Fruit fly (Drosophila melanogaster) whole organism, embryonic: ENCODE data around the gene CG33111.

Experiments used
- Bteb2 ChIP-seq: fragments of 200-800 bp; sonication (Bioruptor generic); optimal IDR thresholded peaks from 2 replicates; lab custom pipeline; 2016; ENCODE audit warnings: missing biosample characterization, missing genetic modification characterization
- CG10274 ChIP-seq: fragments of 200-800 bp; sonication (Bioruptor generic); optimal IDR thresholded peaks from 3 replicates; lab custom pipeline; 2017; ENCODE audit warnings: missing biosample characterization, mild to moderate bottlenecking, missing genetic modification characterization
- CG10543 ChIP-seq: fragments of 200-800 bp; sonication (Bioruptor generic); optimal IDR thresholded peaks from 3 replicates; lab custom pipeline; 2017; ENCODE audit warnings: missing biosample characterization, mild to moderate bottlenecking, missing genetic modification characterization, moderate library complexity
- CG10565 ChIP-seq: fragments of 200-800 bp; sonication (Bioruptor generic); optimal IDR thresholded peaks from 3 replicates; lab custom pipeline; 2016; ENCODE audit warnings: missing biosample characterization, mild to moderate bottlenecking, missing genetic modification characterization
- CG11093 ChIP-seq: fragments of 200-800 bp; sonication (Bioruptor generic); IDR thresholded peaks from 3 replicates; pipeline ENCODE4 v1.3.6; 2022; ENCODE audit warnings: missing biosample characterization, missing genetic modification characterization
- CG12769 ChIP-seq: fragments of 200-800 bp; sonication (Bioruptor generic); optimal IDR thresholded peaks from 2 replicates; lab custom pipeline; 2019; ENCODE audit warnings: missing biosample characterization, mild to moderate bottlenecking, missing genetic modification characterization, moderate library complexity
- CG1603 ChIP-seq: fragments of 200-800 bp; sonication (Bioruptor generic); optimal IDR thresholded peaks from 2 replicates; lab custom pipeline; 2019; ENCODE audit warnings: missing biosample characterization, mild to moderate bottlenecking, missing genetic modification characterization, moderate library complexity
- CG16863 ChIP-seq: fragments of 200-800 bp; sonication (Bioruptor generic); optimal IDR thresholded peaks from 3 replicates; lab custom pipeline; 2016; ENCODE audit warnings: missing biosample characterization, missing genetic modification characterization
- CG17568 ChIP-seq: fragments of 200-800 bp; sonication (Bioruptor generic); optimal IDR thresholded peaks from 2 replicates; lab custom pipeline; 2018; ENCODE audit warnings: missing biosample characterization, mild to moderate bottlenecking, missing genetic modification characterization, moderate library complexity
- CG2875 ChIP-seq: fragments of 200-800 bp; sonication (Bioruptor generic); optimal IDR thresholded peaks from 2 replicates; lab custom pipeline; 2017; ENCODE audit warnings: missing biosample characterization, mild to moderate bottlenecking, missing genetic modification characterization, missing genetic modification reagents
- CG3407 ChIP-seq: fragments of 200-800 bp; sonication (Bioruptor generic); optimal IDR thresholded peaks from 2 replicates; lab custom pipeline; 2018; ENCODE audit warnings: missing biosample characterization, mild to moderate bottlenecking, missing genetic modification characterization
- CG34224 ChIP-seq: fragments of 200-800 bp; sonication (Bioruptor generic); IDR thresholded peaks from 3 replicates; pipeline ENCODE4 v1.3.6; 2022; ENCODE audit warnings: missing biosample characterization, missing genetic modification characterization; ENCODE audit not compliant: partially characterized antibody
- CG3995 ChIP-seq: fragments of 200-800 bp; sonication (Bioruptor generic); optimal IDR thresholded peaks from 3 replicates; lab custom pipeline; 2016; ENCODE audit warnings: missing biosample characterization, missing genetic modification characterization
- CG6254 ChIP-seq: fragments of 200-800 bp; sonication (Bioruptor generic); optimal IDR thresholded peaks from 3 replicates; lab custom pipeline; 2017; ENCODE audit warnings: mild to moderate bottlenecking, missing biosample characterization, missing genetic modification reagents, missing genetic modification characterization
- CG6791 ChIP-seq: fragments of 200-800 bp; sonication (Bioruptor generic); IDR thresholded peaks from 3 replicates; pipeline ENCODE4 v1.3.6; 2022; ENCODE audit warnings: missing biosample characterization, missing genetic modification characterization; ENCODE audit not compliant: partially characterized antibody
- CG9437 ChIP-seq: fragments of 200-800 bp; sonication (Bioruptor generic); optimal IDR thresholded peaks from 2 replicates; lab custom pipeline; 2018; ENCODE audit warnings: missing biosample characterization, mild to moderate bottlenecking, missing genetic modification characterization
- CG9932 ChIP-seq: fragments of 200-800 bp; sonication (Bioruptor generic); IDR thresholded peaks from 2 replicates; pipeline ENCODE4 v1.3.6; 2022; ENCODE audit warnings: missing biosample characterization, missing genetic modification characterization
- Dfd ChIP-seq, 2 experiments: fragments of >200 bp; optimal IDR thresholded peaks; 2 replicates each; lab custom pipeline; 2017; ENCODE audit warnings: missing biosample characterization in 2 of 2, missing genetic modification characterization in 2 of 2
- Dip2 ChIP-seq: fragments of 200-800 bp; sonication (Bioruptor generic); IDR thresholded peaks from 2 replicates; pipeline ENCODE4 v1.3.6; 2022; ENCODE audit warnings: missing biosample characterization, missing genetic modification characterization
- E2f1 ChIP-seq: fragments of 200-800 bp; sonication (Bioruptor generic); IDR thresholded peaks from 2 replicates; pipeline ENCODE4 v1.3.6; 2022; ENCODE audit warnings: missing biosample characterization, missing genetic modification characterization
- Eip74EF ChIP-seq, 2 experiments: fragments of 200-800 bp in 1 of 2; fragments of >200 bp in 1 of 2; sonication (Bioruptor generic) in 1 of 2; optimal IDR thresholded peaks; 2 replicates each; lab custom pipeline; 2017 to 2019; ENCODE audit warnings: missing biosample characterization in 2 of 2, missing genetic modification characterization in 2 of 2, mild to moderate bottlenecking in 1 of 2, moderate library complexity in 1 of 2
- HmgZ ChIP-seq: fragments of 200-800 bp; sonication (Bioruptor generic); optimal IDR thresholded peaks from 2 replicates; lab custom pipeline; 2018; ENCODE audit warnings: missing biosample characterization, mild to moderate bottlenecking, missing genetic modification characterization
- Hr3 ChIP-seq: fragments of 200-800 bp; sonication (Bioruptor generic); optimal IDR thresholded peaks from 3 replicates; lab custom pipeline; 2016; ENCODE audit warnings: missing biosample characterization, missing genetic modification characterization
- NC2β ChIP-seq: fragments of 200-800 bp; sonication (Bioruptor generic); optimal IDR thresholded peaks from 2 replicates; lab custom pipeline; 2016; ENCODE audit warnings: missing biosample characterization, missing genetic modification characterization
- Nf-YA ChIP-seq: fragments of 200-800 bp; sonication (Bioruptor generic); IDR thresholded peaks from 2 replicates; pipeline ENCODE4 v1.3.6; 2022; ENCODE audit warnings: missing biosample characterization, missing genetic modification characterization
- Nf-YB ChIP-seq: fragments of 200-800 bp; sonication (Bioruptor generic); optimal IDR thresholded peaks from 3 replicates; lab custom pipeline; 2019; ENCODE audit warnings: missing biosample characterization, mild to moderate bottlenecking, missing genetic modification characterization, moderate library complexity
- Ravus ChIP-seq: fragments of 200-800 bp; sonication (Bioruptor generic); IDR thresholded peaks from 2 replicates; pipeline ENCODE4 v1.3.6; 2022; ENCODE audit warnings: missing biosample characterization, missing genetic modification characterization
- Sin3A ChIP-seq: fragments of >200 bp; optimal IDR thresholded peaks from 2 replicates; lab custom pipeline; 2018
- Sox100B ChIP-seq: fragments of 200-800 bp; sonication (Bioruptor generic); optimal IDR thresholded peaks from 3 replicates; lab custom pipeline; 2018; ENCODE audit warnings: missing biosample characterization, mild to moderate bottlenecking, missing genetic modification characterization
- ato ChIP-seq: fragments of 200-800 bp; sonication (Bioruptor generic); IDR thresholded peaks from 2 replicates; pipeline ENCODE4 v1.3.6; 2022; ENCODE audit warnings: missing biosample characterization, missing genetic modification characterization; ENCODE audit not compliant: partially characterized antibody
- bbx ChIP-seq: fragments of 200-800 bp; sonication (Bioruptor generic); IDR thresholded peaks from 2 replicates; pipeline ENCODE4 v1.3.6; 2022; ENCODE audit warnings: missing biosample characterization, missing genetic modification characterization; ENCODE audit not compliant: partially characterized antibody
- corto ChIP-seq: fragments of 200-800 bp; sonication (Bioruptor generic); optimal IDR thresholded peaks from 2 replicates; lab custom pipeline; 2016; ENCODE audit warnings: missing biosample characterization, mild to moderate bottlenecking, missing genetic modification characterization, moderate library complexity
- ems ChIP-seq: fragments of 200-800 bp; sonication (Bioruptor generic); optimal IDR thresholded peaks from 3 replicates; lab custom pipeline; 2016; ENCODE audit warnings: missing biosample characterization, missing genetic modification characterization
- fd96Cb ChIP-seq: fragments of 200-800 bp; sonication (Bioruptor generic); optimal IDR thresholded peaks from 2 replicates; lab custom pipeline; 2018; ENCODE audit warnings: missing biosample characterization, mild to moderate bottlenecking, missing genetic modification characterization, moderate library complexity
- gfzf ChIP-seq: fragments of 200-800 bp; sonication (Bioruptor generic); optimal IDR thresholded peaks from 2 replicates; lab custom pipeline; 2016; ENCODE audit warnings: missing biosample characterization, mild to moderate bottlenecking, missing genetic modification characterization, moderate library complexity
- gsb-n ChIP-seq: fragments of 200-800 bp; sonication (Bioruptor generic); optimal IDR thresholded peaks from 3 replicates; lab custom pipeline; 2018; ENCODE audit warnings: missing biosample characterization, mild to moderate bottlenecking, missing genetic modification characterization
- h ChIP-seq: fragments of >200 bp; optimal IDR thresholded peaks from 2 replicates; lab custom pipeline; 2017
- hkb ChIP-seq, 2 experiments: fragments of 200-800 bp in 1 of 2; fragments of >200 bp in 1 of 2; sonication (Bioruptor generic) in 1 of 2; IDR thresholded peaks in 1 of 2; optimal IDR thresholded peaks in 1 of 2; 2 replicates each; pipeline versions ENCODE4 v1.3.6 to Lab custom; 2017 to 2022; ENCODE audit warnings: missing biosample characterization in 1 of 2, missing genetic modification characterization in 1 of 2
- kay ChIP-seq: fragments of 200-800 bp; sonication (Bioruptor generic); optimal IDR thresholded peaks from 2 replicates; lab custom pipeline; 2016; ENCODE audit warnings: missing biosample characterization, missing genetic modification characterization
- nerfin-1 ChIP-seq: fragments of 200-800 bp; sonication (Bioruptor generic); optimal IDR thresholded peaks from 3 replicates; lab custom pipeline; 2019; ENCODE audit warnings: missing biosample characterization, mild to moderate bottlenecking, missing genetic modification characterization, moderate library complexity
- pfk ChIP-seq: fragments of 200-800 bp; sonication (Bioruptor generic); optimal IDR thresholded peaks from 2 replicates; lab custom pipeline; 2018; ENCODE audit warnings: missing biosample characterization, mild to moderate bottlenecking, missing genetic modification characterization, moderate library complexity
- repo ChIP-seq: fragments of 200-800 bp; sonication (Bioruptor generic); optimal IDR thresholded peaks from 2 replicates; lab custom pipeline; 2016; ENCODE audit warnings: missing biosample characterization, missing genetic modification characterization
- sna ChIP-seq: fragments of 200-800 bp; sonication (Bioruptor generic); IDR thresholded peaks from 2 replicates; pipeline ENCODE4 v1.3.6; 2022; ENCODE audit warnings: missing biosample characterization, missing genetic modification characterization; ENCODE audit not compliant: partially characterized antibody
- tap ChIP-seq: fragments of 200-800 bp; optimal IDR thresholded peaks from 3 replicates; lab custom pipeline; 2019; ENCODE audit warnings: missing biosample characterization, mild to moderate bottlenecking, missing genetic modification characterization, moderate library complexity
- tna ChIP-seq: fragments of 200-800 bp; sonication (Bioruptor generic); IDR thresholded peaks from 2 replicates; pipeline ENCODE4 v1.3.6; 2022; ENCODE audit warnings: missing biosample characterization, missing genetic modification characterization; ENCODE audit not compliant: partially characterized antibody
- tx ChIP-seq: fragments of 200-800 bp; sonication (Bioruptor generic); optimal IDR thresholded peaks from 2 replicates; lab custom pipeline; 2016; ENCODE audit warnings: missing biosample characterization, missing genetic modification characterization
- zfh2 ChIP-seq: fragments of 200-800 bp; sonication (Bioruptor generic); optimal IDR thresholded peaks from 2 replicates; lab custom pipeline; 2016; ENCODE audit warnings: missing biosample characterization, missing genetic modification characterization

CG33111 gene

dm6 chr3R:23782456-23783402, 36.3 kb downstream of the CG33111 start (continued):
- TF ChIP-seq CG11093 (GFP tag; lab: Robert Waterston, UW) = peak; percentile 84
- TF ChIP-seq CG9932 = no peak
- peak; percentile 95 for TF ChIP-seq gsb-n (tag; lab: Kevin White, UChicago)
- TF ChIP-seq CG10274 = peak; percentile 44
- no peak for TF ChIP-seq tna (GFP tag; lab: Robert Waterston, UW)
- no peak; the same call in 1 of the 2 replicates for TF ChIP-seq Ravus (GFP tag; lab: Robert Waterston, UW)
- peak; percentile 43 for TF ChIP-seq repo (GFP tag; lab: Kevin White, UChicago)
- peak; percentile 91 for TF ChIP-seq CG10543 (GFP tag; lab: Kevin White, UChicago)
- peak; percentile 66 for TF ChIP-seq CG10565 (GFP tag; lab: Kevin White, UChicago)
- peak; percentile 72 for TF ChIP-seq kay (GFP tag; lab: Kevin White, UChicago)
- peak; percentile 72 for TF ChIP-seq HmgZ (tag; lab: Kevin White, UChicago)
- TF ChIP-seq Eip74EF (GFP tag; optimal IDR thresholded peaks at IDR 0.05; lab: Kevin White, UChicago) = peak in 1 of 2 experiments; percentile 80
- TF ChIP-seq CG9437 (GFP tag; lab: Kevin White, UChicago) = peak; percentile 83
- peak; percentile 84 for TF ChIP-seq CG3407
- TF ChIP-seq nerfin-1 = peak; percentile 82
- peak; percentile 15 for TF ChIP-seq CG3995 (GFP tag; lab: Kevin White, UChicago)
- peak; percentile 93 for TF ChIP-seq CG2875
- TF ChIP-seq Nf-YB (GFP tag; lab: Kevin White, UChicago) = peak; percentile 64
- TF ChIP-seq CG34224 (GFP tag; lab: Robert Waterston, UW) = no peak
- TF ChIP-seq fd96Cb (tag; lab: Kevin White, UChicago) = peak; percentile 95
- TF ChIP-seq NC2β (GFP tag; lab: Kevin White, UChicago) = peak; percentile 86
- TF ChIP-seq CG6791 (GFP tag; lab: Robert Waterston, UW) = no peak; the same call in 2 of the 3 replicates
- TF ChIP-seq CG1603 (tag; lab: Kevin White, UChicago) = peak; percentile 91
- TF ChIP-seq tx (GFP tag; lab: Kevin White, UChicago) = peak; percentile 72
- TF ChIP-seq Dfd (GFP tag; optimal IDR thresholded peaks at IDR 0.05; lab: Kevin White, UChicago) = no peak
- no peak for TF ChIP-seq bbx (GFP tag; lab: Robert Waterston, UW)
- TF ChIP-seq ato (GFP tag; lab: Robert Waterston, UW) = no peak
- peak; percentile 91 for TF ChIP-seq pfk
- no peak for TF ChIP-seq Sin3A (lab: Kevin White, UChicago)
- 0 out of 2 replicates have a peak, but pooled peaks have one; percentile 38 for TF ChIP-seq sna (GFP tag; lab: Robert Waterston, UW)
- no peak for TF ChIP-seq Dip2 (GFP tag; lab: Robert Waterston, UW)
- TF ChIP-seq Nf-YA (GFP tag; lab: Robert Waterston, UW) = peak; percentile 62
- TF ChIP-seq hkb (optimal IDR thresholded peaks at IDR 0.05; lab: Kevin White, UChicago) = no peak
- TF ChIP-seq hkb (GFP tag; IDR thresholded peaks at IDR 0.05; lab: Robert Waterston, UW) = peak; percentile 80
- peak; percentile 87 for TF ChIP-seq Sox100B (GFP tag; lab: Kevin White, UChicago)
- no peak for TF ChIP-seq gfzf (GFP tag; lab: Kevin White, UChicago)
- peak; percentile 78 for TF ChIP-seq E2f1 (GFP tag; lab: Robert Waterston, UW)
- TF ChIP-seq zfh2 (GFP tag; lab: Kevin White, UChicago) = no peak
- TF ChIP-seq CG16863 (GFP tag; lab: Kevin White, UChicago) = peak; percentile 88
- peak; percentile 73 for TF ChIP-seq ems (GFP tag; lab: Kevin White, UChicago)
- TF ChIP-seq corto (GFP tag; lab: Kevin White, UChicago) = peak; percentile 85
- TF ChIP-seq tap (tag; lab: Kevin White, UChicago) = peak; percentile 77
- TF ChIP-seq CG12769 (tag; lab: Kevin White, UChicago) = peak; percentile 82
- TF ChIP-seq h (lab: Kevin White, UChicago) = no peak
- peak; percentile 94 for TF ChIP-seq CG6254 (GFP tag; lab: Kevin White, UChicago)
- peak; percentile 32 for TF ChIP-seq Bteb2
- peak; percentile 89 for TF ChIP-seq Hr3 (GFP tag; lab: Kevin White, UChicago)
- TF ChIP-seq CG17568 (GFP tag; lab: Kevin White, UChicago) = peak; percentile 73
